Fruit fly (Drosophila melanogaster) whole organism, larva: ENCODE measurements around the gene Neu2.
A peak's percentile ranks its signal among the peaks of the same experiment; 100 is the strongest.

ENCODE experiments used
- noc ChIP-seq: fragments of 200-800 bp; sonication (Bioruptor generic); optimal IDR thresholded peaks from 3 replicates; lab custom pipeline; 2019; ENCODE audit warnings: missing biosample characterization, mild to moderate bottlenecking, missing genetic modification characterization, moderate library complexity

Neu2 gene

DNA sequence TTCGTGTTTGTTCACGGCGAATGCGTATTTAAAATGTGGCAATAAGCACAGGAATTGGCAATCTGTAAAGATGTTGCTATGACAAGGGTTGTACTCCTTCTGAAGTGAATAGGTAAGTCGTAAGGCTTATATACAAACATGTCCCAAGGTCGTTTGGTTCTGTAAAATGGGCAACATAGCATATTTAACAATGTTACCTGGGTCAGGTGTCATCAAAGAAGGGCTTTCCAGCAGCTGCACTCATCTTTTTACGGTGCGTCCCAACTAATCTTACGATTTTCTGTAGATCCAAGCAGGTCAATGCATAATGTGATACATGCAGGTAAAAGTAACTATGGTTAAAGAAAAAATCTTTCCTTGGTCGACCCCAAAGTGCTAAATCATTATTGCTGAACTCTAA lies at the start of gene Neu2:
Neu2 (minus strand) TSS at position 101 of the 400 bp plus-strand sequence.
- no peak for TF ChIP-seq noc

dm6 chr3L:21539245-21540196 lies 49.1 kb upstream of the Neu2 start, which contains the start of the genes COX8 and VhaM9.7-b:
COX8 (minus strand) TSS chr3L:21539447.
VhaM9.7-b (plus strand) TSS chr3L:21539862.
- no peak for TF ChIP-seq noc

dm6 chr3L:21538893-21539244 lies 48.5 kb upstream of the Neu2 start:
- TF ChIP-seq noc, result no peak

DNA sequence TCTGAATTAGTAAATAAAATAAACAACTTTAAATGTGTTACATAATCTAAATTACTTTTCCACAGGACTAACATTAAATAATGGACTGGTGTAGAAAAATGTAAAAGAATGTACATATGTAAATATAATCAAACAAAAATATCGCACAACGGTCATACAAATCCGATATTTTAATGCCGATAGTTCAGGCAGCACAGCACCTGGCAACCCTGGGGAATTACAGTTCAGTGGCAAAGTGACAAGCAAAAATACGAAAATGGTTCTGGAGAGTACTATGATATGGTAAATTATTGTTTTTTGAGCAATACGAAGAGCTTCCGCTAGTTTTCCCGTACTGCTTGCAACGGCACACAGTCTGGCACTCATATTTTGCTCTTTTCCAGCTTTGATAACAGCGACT lies 46.5 kb upstream of the Neu2 start, which contains the start of gene Rpn10:
Rpn10 (plus strand) TSS at position 144 of the 400 bp plus-strand sequence.
- no peak for TF ChIP-seq noc

dm6 chr3L:21534360-21534759 lies 44.0 kb upstream of the Neu2 start, which contains the start of gene ppk5:
ppk5 (plus strand) TSS chr3L:21534660.
- TF ChIP-seq noc, result no peak

- no peak for TF ChIP-seq noc
These were observed 43.0 kb upstream of the Neu2 start, which contains the start of gene Mkrn1 for dm6 chr3L:21533270-21533948. Mkrn1 (minus strand) TSS chr3L:21533713.

DNA sequence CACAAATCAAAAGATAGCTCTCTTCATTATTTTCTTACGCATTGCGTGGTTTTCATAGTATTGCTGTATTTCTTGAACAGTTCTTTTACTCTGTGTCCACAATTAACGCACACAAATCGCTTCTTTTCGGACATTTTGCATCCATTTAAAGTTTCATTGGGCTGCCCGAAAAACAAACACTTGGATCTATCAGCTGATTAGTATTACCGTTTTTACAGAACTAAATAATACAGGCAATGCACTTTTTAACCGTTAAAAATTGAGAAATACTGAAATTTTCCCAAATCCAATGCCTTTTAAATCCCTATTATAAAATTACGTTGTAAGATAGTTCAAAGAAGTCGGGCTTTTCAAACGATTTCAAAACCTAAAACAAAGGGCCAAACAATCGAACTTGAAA lies 38.7 kb upstream of the Neu2 start, which contains the start of gene Arv1:
Arv1 (minus strand) TSS at position 226 of the 400 bp plus-strand sequence.
- TF ChIP-seq noc, result no peak

DNA sequence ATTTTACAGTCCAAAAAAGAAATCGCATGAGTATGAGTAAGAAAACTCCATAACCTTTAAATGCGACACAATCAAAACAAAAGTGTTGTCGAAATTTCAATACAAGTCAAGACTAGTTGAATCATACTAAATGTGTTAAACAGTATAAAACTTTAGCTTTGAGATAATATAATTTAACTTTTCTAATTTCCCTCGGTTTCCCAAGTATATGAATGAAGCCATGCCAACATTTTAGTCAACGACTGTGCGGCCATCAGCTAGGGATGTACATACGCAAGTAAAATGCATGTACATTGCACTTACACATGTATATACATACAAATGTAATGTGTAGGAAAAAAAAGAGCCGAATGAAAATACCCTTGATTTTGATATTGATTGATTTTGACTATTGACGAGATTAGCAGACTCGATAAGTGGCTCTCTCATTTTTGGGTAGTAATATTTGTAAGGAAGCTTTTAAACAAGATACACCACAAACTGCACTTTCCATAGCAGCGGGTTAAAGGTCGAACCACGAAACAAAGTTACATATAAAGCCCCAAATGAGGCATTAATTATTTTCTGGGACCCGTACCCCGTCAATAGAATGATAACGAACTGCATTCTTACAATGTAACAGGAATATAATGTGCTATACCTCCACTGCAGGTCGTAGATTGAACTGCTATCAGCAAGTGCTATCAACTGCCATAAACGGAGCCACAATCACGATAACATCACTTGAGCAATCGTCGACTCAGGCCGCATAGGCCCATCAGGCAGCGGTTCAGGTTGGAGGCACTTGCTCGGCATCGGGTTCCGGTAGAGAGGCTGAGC lies 33.9 kb upstream of the Neu2 start:
- no peak for TF ChIP-seq noc

dm6 chr3L:21523059-21523836 lies 32.9 kb upstream of the Neu2 start, which contains the start of gene CG7611:
CG7611 (plus strand) TSS chr3L:21523186.
- no peak for TF ChIP-seq noc

dm6 chr3L:21518345-21518744 lies 28.0 kb upstream of the Neu2 start:
- no peak for TF ChIP-seq noc

DNA sequence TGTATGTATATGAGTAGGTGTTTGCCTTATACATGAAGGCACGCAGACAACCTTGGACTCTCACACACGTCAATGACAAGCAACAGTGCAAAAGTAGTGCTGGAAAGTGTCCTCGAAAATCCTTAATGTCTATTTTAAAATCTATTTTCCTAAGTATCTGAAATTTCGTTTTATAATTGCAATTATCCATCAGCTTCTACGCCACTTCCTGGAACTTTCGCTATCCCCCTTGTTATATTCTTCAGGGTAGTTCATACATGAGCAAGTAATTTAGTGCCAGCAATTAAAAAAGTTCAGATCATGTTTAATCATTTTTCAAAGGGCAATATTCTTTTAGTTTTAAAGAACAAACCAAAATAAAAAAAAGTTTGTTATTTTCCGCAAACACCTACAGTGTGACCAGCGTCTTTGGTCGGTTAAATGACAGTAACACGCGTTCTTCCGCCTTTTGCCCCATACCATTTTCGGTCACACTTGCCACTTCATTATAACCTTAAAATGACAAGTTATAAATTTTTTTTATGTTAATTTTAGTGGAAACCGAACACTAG lies 26.4 kb upstream of the Neu2 start:
- peak; percentile 16 for TF ChIP-seq noc

- peak; percentile 86 for TF ChIP-seq noc
These were observed 25.7 kb upstream of the Neu2 start, which contains the start of the genes SAK and Cdk12 for dm6 chr3L:21515823-21516715. SAK (minus strand) TSS chr3L:21515887. Cdk12 (plus strand) TSS chr3L:21516306.

DNA sequence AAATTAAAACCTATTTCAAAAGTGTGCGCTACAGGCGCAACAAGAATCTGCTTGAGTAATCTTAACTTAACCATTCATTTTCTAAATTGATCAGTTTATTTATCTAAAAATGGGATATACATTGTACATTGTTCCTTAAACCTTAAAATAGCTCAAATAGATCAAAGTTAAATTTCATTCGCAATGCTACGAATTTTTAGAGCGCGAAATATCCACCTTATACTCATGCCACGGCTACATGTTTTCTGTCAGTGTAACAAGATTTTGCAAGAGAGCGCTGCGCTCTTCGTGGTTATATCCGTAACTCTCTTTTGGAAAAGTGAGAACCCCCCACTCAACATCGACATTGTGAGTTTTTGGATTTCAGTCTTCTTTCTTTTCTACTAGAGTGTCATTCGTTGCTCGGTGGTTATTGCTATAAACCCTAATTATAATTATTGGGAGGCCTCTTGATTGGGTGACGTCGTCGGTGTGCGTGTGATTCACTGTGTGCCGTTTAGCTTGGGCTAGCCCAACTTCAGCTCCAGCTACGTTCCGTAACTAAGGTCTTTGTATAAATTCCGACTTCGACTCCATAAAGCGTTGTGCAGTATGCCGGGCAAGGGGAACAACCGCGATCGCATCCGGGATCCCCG lies 19.2 kb upstream of the Neu2 start:
- TF ChIP-seq noc, result no peak
